Worm (Caenorhabditis elegans) whole organism, midembryonic: ENCODE data around the gene str-83.

Experiments
- T22C8.4 ChIP-seq: fragments of 200-800 bp; sonication (Bioruptor generic); IDR thresholded peaks from 2 replicates; pipeline ENCODE4 v1.3.6; 2022; ENCODE audit warnings: missing genetic modification characterization, missing compliant biosample characterization
- cog-1 ChIP-seq: sonication (generic microtip); optimal IDR thresholded peaks from 2 replicates; lab custom pipeline; 2016; ENCODE audit warnings: missing genetic modification characterization, missing compliant biosample characterization
- flt-1 ChIP-seq: fragments of 200-800 bp; sonication (Bioruptor generic); IDR thresholded peaks from 2 replicates; pipeline ENCODE4 v1.3.6; 2022; ENCODE audit warnings: missing genetic modification characterization, missing compliant biosample characterization
- klf-2 ChIP-seq: fragments of 200-800 bp; sonication (Bioruptor generic); conservative IDR thresholded peaks from 2 replicates; pipeline ENCODE4 v1.3.6; 2022; ENCODE audit warnings: missing genetic modification reagents, missing genetic modification characterization, missing compliant biosample characterization
- med-1 ChIP-seq: sonication (generic microtip); optimal IDR thresholded peaks from 2 replicates; lab custom pipeline; 2017; ENCODE audit warnings: missing genetic modification characterization, mild to moderate bottlenecking, missing compliant biosample characterization, antibody characterized with exemption, missing genetic modification reagents; ENCODE audit not compliant: insufficient read depth
- tab-1 ChIP-seq: fragments of 200-800 bp; sonication (Bioruptor generic); IDR thresholded peaks from 2 replicates; pipeline ENCODE4 v1.3.6; 2022; ENCODE audit warnings: missing genetic modification characterization, missing compliant biosample characterization
- ztf-23 ChIP-seq: fragments of 200-800 bp; sonication (Bioruptor generic); IDR thresholded peaks from 2 replicates; pipeline ENCODE4 v1.3.6; 2022; ENCODE audit warnings: missing genetic modification reagents, missing genetic modification characterization, missing compliant biosample characterization
- ztf-29 ChIP-seq: fragments of 200-800 bp; sonication (Bioruptor generic); IDR thresholded peaks from 2 replicates; pipeline ENCODE4 v1.3.6; 2022; ENCODE audit warnings: missing genetic modification reagents, missing genetic modification characterization, missing compliant biosample characterization

ce11 chrV:3984178-3984577 lies 7.1 kb downstream of the str-83 start, which contains the start of gene nlp-29:
- TF ChIP-seq flt-1 (GFP tag; lab: Robert Waterston, UW): no peak
- no peak for TF ChIP-seq ztf-29 (GFP tag; lab: Robert Waterston, UW)
- TF ChIP-seq T22C8.4 (GFP tag; lab: Robert Waterston, UW): no peak
- no peak for TF ChIP-seq ztf-23 (GFP tag; lab: Robert Waterston, UW)
- TF ChIP-seq cog-1 (tag; lab: Kevin White, UChicago): no peak
- no peak for TF ChIP-seq klf-2 (GFP tag; lab: Robert Waterston, UW)
- no peak for TF ChIP-seq med-1 (GFP tag; lab: Kevin White, UChicago)
- no peak for TF ChIP-seq tab-1 (GFP tag; lab: Robert Waterston, UW)
